Worm (Caenorhabditis elegans) whole organism, late embryonic: ENCODE results near the gene cpg-8.

Experiments used
- ama-1 ChIP-seq: fragments of 150-350 bp; optimal IDR thresholded peaks from 2 replicates; lab custom pipeline; 2014
- ceh-18 ChIP-seq: sonication (generic microtip); optimal IDR thresholded peaks from 2 replicates; lab custom pipeline; 2016; ENCODE audit warnings: missing genetic modification characterization, missing compliant biosample characterization
- hlh-6 ChIP-seq: sonication (generic microtip); optimal IDR thresholded peaks from 2 replicates; lab custom pipeline; 2016; ENCODE audit warnings: missing genotype, missing genetic modification characterization, missing compliant biosample characterization

DNA sequence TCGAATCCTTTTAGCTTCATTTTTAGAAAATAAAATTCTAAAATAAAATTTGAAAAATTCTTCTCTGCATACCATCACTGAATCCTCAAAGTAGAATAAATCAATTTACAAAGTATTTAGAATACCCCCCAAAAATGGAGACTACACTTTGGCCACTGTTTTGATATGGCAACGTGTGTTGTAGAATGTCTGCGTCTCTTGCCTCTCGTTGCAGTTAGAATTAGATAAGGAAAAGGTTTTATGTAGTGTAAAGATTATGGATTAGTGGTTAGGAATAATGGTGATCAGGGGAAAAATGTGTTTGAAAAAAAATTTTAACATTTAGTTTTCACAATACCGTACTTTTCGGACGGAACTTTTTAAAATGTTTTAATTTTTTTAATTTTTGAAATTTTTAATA lies 27.7 kb upstream of the cpg-8 start, which contains the start of gene prx-6:
- TF ChIP-seq hlh-6 (tag; lab: Kevin White, UChicago): no peak
- no peak for TF ChIP-seq ama-1
- no peak for TF ChIP-seq ceh-18 (tag; lab: Kevin White, UChicago)
